Worm (Caenorhabditis elegans) whole organism, L2 larva: Measurements from ENCODE around the gene gst-30.

ENCODE experiments used
- ZK546.5 ChIP-seq: sonication (generic microtip); optimal IDR thresholded peaks from 2 replicates; lab custom pipeline; 2017; ENCODE audit warnings: missing biosample characterization, missing genetic modification characterization
- egl-27 ChIP-seq: sonication (generic microtip); optimal IDR thresholded peaks from 3 replicates; lab custom pipeline; 2017; ENCODE audit warnings: missing biosample characterization, missing genetic modification reagents, missing genetic modification characterization
- elt-3 ChIP-seq: sonication (generic microtip); optimal IDR thresholded peaks from 2 replicates; lab custom pipeline; 2017; ENCODE audit warnings: missing biosample characterization, missing genetic modification characterization
- mab-5 ChIP-seq: fragments of 150-350 bp; optimal IDR thresholded peaks from 2 replicates; lab custom pipeline; 2014; ENCODE audit warnings: missing biosample characterization, missing genetic modification characterization
- nhr-25 ChIP-seq: fragments of 150-350 bp; sonication (generic microtip); optimal IDR thresholded peaks from 3 replicates; lab custom pipeline; 2014; ENCODE audit warnings: missing biosample characterization, missing genetic modification characterization
- unc-62 ChIP-seq: fragments of 150-350 bp; optimal IDR thresholded peaks from 2 replicates; lab custom pipeline; 2014; ENCODE audit warnings: missing biosample characterization, missing genetic modification reagents, missing genetic modification characterization
- zag-1 ChIP-seq: fragments of 150-350 bp; optimal IDR thresholded peaks from 2 replicates; lab custom pipeline; 2014; ENCODE audit warnings: missing biosample characterization, missing genetic modification characterization

DNA sequence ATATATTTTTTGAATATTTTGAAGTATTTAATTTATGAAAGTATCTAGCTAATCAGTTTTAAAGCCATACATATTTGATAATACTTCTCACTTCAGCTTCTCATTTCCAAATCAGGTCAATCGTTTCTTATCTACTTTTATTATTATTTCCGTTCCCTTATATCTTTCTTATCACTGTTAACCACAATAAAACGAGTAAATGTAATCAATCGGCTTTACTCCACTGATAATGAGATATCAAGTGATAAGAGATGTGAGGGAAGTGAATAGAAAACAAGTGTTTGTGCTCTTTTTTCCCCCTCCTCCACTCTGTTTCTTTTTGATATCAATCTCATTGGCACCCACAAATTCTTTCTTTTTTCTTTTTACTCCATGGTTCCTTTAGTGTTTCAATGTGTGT is 31.7 kb upstream of the gst-30 start:
- TF ChIP-seq ZK546.5 (tag; lab: Kevin White, UChicago) (no peak), egl-27 (no peak), elt-3 (no peak), unc-62 (GFP tag; lab: Kevin White, UChicago) (no peak), nhr-25 (tag; lab: Kevin White, UChicago) (no peak), mab-5 (tag; lab: Kevin White, UChicago) (no peak), zag-1 (tag; lab: Kevin White, UChicago) (no peak)
